Worm (Caenorhabditis elegans): ENCODE results near the gene vps-39.

- no peak for TF ChIP-seq ztf-11 (tag; optimal IDR thresholded peaks at IDR 0.05)
- no peak for TF ChIP-seq elt-1 (tag; optimal IDR thresholded peaks at IDR 0.05)
- no peak for TF ChIP-seq nhr-11 (tag; optimal IDR thresholded peaks at IDR 0.05)
- TF ChIP-seq ceh-82 (tag; optimal IDR thresholded peaks at IDR 0.05): no peak
- TF ChIP-seq nhr-77 (tag; optimal IDR thresholded peaks at IDR 0.05): no peak
Observed at ce11 chrV:14006819-14007218, 31.4 kb downstream of the vps-39 start.
